Worm (Caenorhabditis elegans) whole organism, young adult: ENCODE results near the gene C06G1.1.

Experiments used
- B0019.2 ChIP-seq: fragments of 200-800 bp; sonication (Bioruptor generic); conservative IDR thresholded peaks from 2 replicates; pipeline ENCODE4 v1.3.6; 2022; ENCODE audit warnings: missing genetic modification reagents, missing genetic modification characterization, missing compliant biosample characterization
- B0261.1 ChIP-seq: sonication (generic microtip); optimal IDR thresholded peaks from 2 replicates; lab custom pipeline; 2016; ENCODE audit warnings: mild to moderate bottlenecking, missing genetic modification characterization, moderate library complexity, missing compliant biosample characterization
- C17E4.6 ChIP-seq: fragments of 200-800 bp; sonication (Bioruptor generic); IDR thresholded peaks from 2 replicates; pipeline ENCODE4 v1.3.6; 2022; ENCODE audit warnings: missing genetic modification reagents, missing genetic modification characterization, missing compliant biosample characterization
- F10E7.11 ChIP-seq: sonication (generic microtip); optimal IDR thresholded peaks from 2 replicates; lab custom pipeline; 2017; ENCODE audit warnings: mild to moderate bottlenecking, missing genetic modification characterization, moderate library complexity, missing compliant biosample characterization
- F55B11.4 ChIP-seq: sonication (generic microtip); optimal IDR thresholded peaks from 2 replicates; lab custom pipeline; 2016; ENCODE audit warnings: missing compliant biosample characterization, missing genetic modification characterization, borderline replicate concordance; ENCODE audit not compliant: insufficient read depth
- F57A8.1 ChIP-seq: fragments of 200-800 bp; sonication (Bioruptor generic); optimal IDR thresholded peaks from 2 replicates; lab custom pipeline; 2018; ENCODE audit warnings: mild to moderate bottlenecking, missing genetic modification characterization, moderate library complexity, missing compliant biosample characterization
- F57C9.4 ChIP-seq: sonication (generic microtip); optimal IDR thresholded peaks from 2 replicates; lab custom pipeline; 2017; ENCODE audit warnings: mild to moderate bottlenecking, missing genetic modification characterization, missing compliant biosample characterization
- K11D2.4 ChIP-seq: fragments of 200-800 bp; sonication (Bioruptor generic); IDR thresholded peaks from 2 replicates; pipeline ENCODE4 v1.3.6; 2022; ENCODE audit warnings: missing genetic modification reagents, missing genetic modification characterization, missing compliant biosample characterization
- K12H6.12 ChIP-seq: fragments of 200-800 bp; sonication (Bioruptor generic); optimal IDR thresholded peaks from 2 replicates; lab custom pipeline; 2018; ENCODE audit warnings: mild to moderate bottlenecking, missing genetic modification characterization, missing compliant biosample characterization
- Y53G8AR.9 ChIP-seq: fragments of 200-800 bp; sonication (Bioruptor generic); conservative IDR thresholded peaks from 2 replicates; pipeline ENCODE4 v1.3.6; 2022; ENCODE audit warnings: missing genetic modification reagents, missing genetic modification characterization, missing compliant biosample characterization
- Y79H2A.3 ChIP-seq: fragments of 200-800 bp; sonication (Bioruptor generic); conservative IDR thresholded peaks from 2 replicates; pipeline ENCODE4 v1.3.6; 2022; ENCODE audit warnings: missing genetic modification reagents, missing genetic modification characterization, missing compliant biosample characterization
- aptf-2 ChIP-seq: fragments of 200-800 bp; sonication (Bioruptor generic); conservative IDR thresholded peaks from 2 replicates; pipeline ENCODE4 v1.3.6; 2022; ENCODE audit warnings: missing genetic modification reagents, missing genetic modification characterization, missing compliant biosample characterization
- aptf-3 ChIP-seq: fragments of 200-800 bp; sonication (Bioruptor generic); IDR thresholded peaks from 2 replicates; pipeline ENCODE4 v1.3.6; 2022; ENCODE audit warnings: missing genetic modification characterization, missing compliant biosample characterization
- bed-1 ChIP-seq: fragments of 200-800 bp; sonication (Bioruptor generic); IDR thresholded peaks from 2 replicates; pipeline ENCODE4 v1.3.6; 2022; ENCODE audit warnings: missing genetic modification reagents, missing genetic modification characterization, missing compliant biosample characterization
- cebp-1 ChIP-seq, 2 experiments: fragments of 200-800 bp in 1 of 2; sonication (Bioruptor generic) in 1 of 2; sonication (generic microtip) in 1 of 2; IDR thresholded peaks in 1 of 2; optimal IDR thresholded peaks in 1 of 2; 2 replicates each; pipeline versions ENCODE4 v1.3.6 to Lab custom; 2017 to 2022; ENCODE audit warnings: missing compliant biosample characterization in 2 of 2, missing genetic modification characterization in 2 of 2, mild to moderate bottlenecking in 1 of 2, missing genetic modification reagents in 1 of 2, moderate library complexity in 1 of 2
- ceh-27 ChIP-seq: fragments of 200-800 bp; sonication (Bioruptor generic); optimal IDR thresholded peaks from 2 replicates; lab custom pipeline; 2018; ENCODE audit warnings: mild to moderate bottlenecking, missing genetic modification characterization, moderate library complexity, missing compliant biosample characterization
- ceh-40 ChIP-seq: fragments of 200-800 bp; sonication (Bioruptor generic); IDR thresholded peaks from 2 replicates; pipeline ENCODE4 v1.3.6; 2022; ENCODE audit warnings: missing genetic modification characterization, missing compliant biosample characterization
- ceh-79 ChIP-seq: sonication (generic microtip); optimal IDR thresholded peaks from 2 replicates; lab custom pipeline; 2017; ENCODE audit warnings: mild to moderate bottlenecking, missing genetic modification characterization, missing compliant biosample characterization
- ceh-91 ChIP-seq: fragments of 200-800 bp; sonication (Bioruptor generic); IDR thresholded peaks from 2 replicates; pipeline ENCODE4 v1.3.6; 2022; ENCODE audit warnings: missing genetic modification reagents, missing genetic modification characterization, missing compliant biosample characterization
- dpff-1 ChIP-seq: sonication (generic microtip); optimal IDR thresholded peaks from 2 replicates; lab custom pipeline; 2017; ENCODE audit warnings: mild to moderate bottlenecking, missing genetic modification characterization, missing compliant biosample characterization
- egrh-3 ChIP-seq: fragments of 200-800 bp; sonication (Bioruptor generic); IDR thresholded peaks from 2 replicates; pipeline ENCODE4 v1.3.6; 2022; ENCODE audit warnings: missing genetic modification reagents, missing genetic modification characterization, missing compliant biosample characterization
- ekl-4 ChIP-seq: fragments of 200-800 bp; sonication (Bioruptor generic); IDR thresholded peaks from 2 replicates; pipeline ENCODE4 v1.3.6; 2022; ENCODE audit warnings: missing genetic modification reagents, missing genetic modification characterization, missing compliant biosample characterization
- hrde-1 ChIP-seq: sonication (generic microtip); optimal IDR thresholded peaks from 2 replicates; lab custom pipeline; 2016; ENCODE audit warnings: missing genetic modification characterization, mild to moderate bottlenecking, missing compliant biosample characterization, moderate library complexity, missing genotype, missing genetic modification reagents, borderline replicate concordance
- let-607 ChIP-seq, 2 experiments: fragments of 200-800 bp in 1 of 2; sonication (Bioruptor generic) in 1 of 2; sonication (generic microtip) in 1 of 2; optimal IDR thresholded peaks; 2 replicates each; lab custom pipeline; 2016 to 2018; ENCODE audit warnings: mild to moderate bottlenecking in 2 of 2, missing compliant biosample characterization in 2 of 2, missing genetic modification characterization in 2 of 2, moderate library complexity in 2 of 2, missing genotype in 1 of 2
- lir-1 ChIP-seq: fragments of 200-800 bp; sonication (Bioruptor generic); conservative IDR thresholded peaks from 2 replicates; pipeline ENCODE4 v1.3.6; 2022; ENCODE audit warnings: missing genetic modification reagents, missing genetic modification characterization, missing compliant biosample characterization
- lsl-1 ChIP-seq: fragments of 200-800 bp; sonication (Bioruptor generic); optimal IDR thresholded peaks from 2 replicates; lab custom pipeline; 2018; ENCODE audit warnings: mild to moderate bottlenecking, missing genetic modification characterization, moderate library complexity, missing compliant biosample characterization
- madf-10 ChIP-seq: sonication (generic microtip); optimal IDR thresholded peaks from 2 replicates; lab custom pipeline; 2016; ENCODE audit warnings: mild to moderate bottlenecking, missing genetic modification characterization, missing compliant biosample characterization
- madf-6 ChIP-seq: fragments of 200-800 bp; sonication (Bioruptor generic); IDR thresholded peaks from 2 replicates; pipeline ENCODE4 v1.3.6; 2022; ENCODE audit warnings: missing genetic modification reagents, missing genetic modification characterization, missing compliant biosample characterization
- madf-8 ChIP-seq: fragments of 200-800 bp; sonication (Bioruptor generic); conservative IDR thresholded peaks from 2 replicates; pipeline ENCODE4 v1.3.6; 2022; ENCODE audit warnings: missing genetic modification reagents, missing genetic modification characterization, missing compliant biosample characterization
- mel-28 ChIP-seq: sonication (generic microtip); optimal IDR thresholded peaks from 2 replicates; lab custom pipeline; 2016; ENCODE audit warnings: borderline replicate concordance, mild to moderate bottlenecking, missing genetic modification characterization, missing compliant biosample characterization
- nfyb-1 ChIP-seq: fragments of 200-800 bp; sonication (Bioruptor generic); IDR thresholded peaks from 2 replicates; pipeline ENCODE4 v1.3.6; 2022; ENCODE audit warnings: missing genetic modification reagents, missing genetic modification characterization, missing compliant biosample characterization
- nhr-179 ChIP-seq: sonication (generic microtip); optimal IDR thresholded peaks from 2 replicates; lab custom pipeline; 2016; ENCODE audit warnings: mild to moderate bottlenecking, missing genetic modification characterization, missing compliant biosample characterization
- nhr-80 ChIP-seq: sonication (generic microtip); optimal IDR thresholded peaks from 2 replicates; lab custom pipeline; 2016; ENCODE audit warnings: missing genetic modification characterization, missing compliant biosample characterization
- pbrm-1 ChIP-seq: fragments of 200-800 bp; sonication (Bioruptor generic); IDR thresholded peaks from 2 replicates; pipeline ENCODE4 v1.3.6; 2022; ENCODE audit warnings: missing genetic modification reagents, missing genetic modification characterization, missing compliant biosample characterization
- pha-4 ChIP-seq: fragments of 150-350 bp; sonication (generic microtip); optimal IDR thresholded peaks from 2 replicates; lab custom pipeline; 2014; ENCODE audit warnings: missing biosample characterization, missing genetic modification reagents, missing genetic modification characterization
- rec-8 ChIP-seq, 2 experiments: sonication (generic microtip); optimal IDR thresholded peaks; 2 replicates each; lab custom pipeline; 2016; ENCODE audit warnings: mild to moderate bottlenecking in 2 of 2, missing genetic modification characterization in 2 of 2, missing genetic modification reagents in 2 of 2, missing genotype in 2 of 2, missing biosample characterization in 1 of 2, missing compliant biosample characterization in 1 of 2, moderate library complexity in 1 of 2
- repo-1 ChIP-seq: sonication (generic microtip); optimal IDR thresholded peaks from 2 replicates; lab custom pipeline; 2017; ENCODE audit warnings: mild to moderate bottlenecking, missing genetic modification characterization, missing compliant biosample characterization
- sea-2 ChIP-seq: fragments of 200-800 bp; sonication (Bioruptor generic); IDR thresholded peaks from 2 replicates; pipeline ENCODE4 v1.3.6; 2022; ENCODE audit warnings: missing genetic modification characterization, missing compliant biosample characterization
- snpc-1.1 ChIP-seq: sonication (generic microtip); optimal IDR thresholded peaks from 2 replicates; lab custom pipeline; 2017; ENCODE audit warnings: missing genetic modification characterization, mild to moderate bottlenecking, missing compliant biosample characterization, antibody characterized with exemption, moderate library complexity, missing genotype, missing genetic modification reagents; ENCODE audit not compliant: insufficient read depth
- snpc-1.3 ChIP-seq: sonication (generic microtip); optimal IDR thresholded peaks from 2 replicates; lab custom pipeline; 2017; ENCODE audit warnings: missing genetic modification characterization, mild to moderate bottlenecking, missing compliant biosample characterization, antibody characterized with exemption, moderate library complexity, missing genotype, missing genetic modification reagents; ENCODE audit not compliant: insufficient read depth
- snpc-3.4 ChIP-seq: sonication (generic microtip); optimal IDR thresholded peaks from 2 replicates; lab custom pipeline; 2017; ENCODE audit warnings: missing genetic modification characterization, mild to moderate bottlenecking, missing compliant biosample characterization, antibody characterized with exemption, moderate library complexity, missing genotype, missing genetic modification reagents
- tbx-9 ChIP-seq: sonication (generic microtip); optimal IDR thresholded peaks from 2 replicates; lab custom pipeline; 2016; ENCODE audit warnings: borderline replicate concordance, missing genetic modification characterization, inconsistent platforms, missing compliant biosample characterization
- zim-3 ChIP-seq: sonication (generic microtip); optimal IDR thresholded peaks from 2 replicates; lab custom pipeline; 2017; ENCODE audit warnings: mild to moderate bottlenecking, missing genetic modification characterization, moderate library complexity, missing compliant biosample characterization
- ztf-18 ChIP-seq: sonication (generic microtip); optimal IDR thresholded peaks from 2 replicates; lab custom pipeline; 2016; ENCODE audit warnings: missing genotype, mild to moderate bottlenecking, missing genetic modification characterization, missing compliant biosample characterization
- ztf-22 ChIP-seq: fragments of 200-800 bp; sonication (Bioruptor generic); optimal IDR thresholded peaks from 2 replicates; lab custom pipeline; 2018; ENCODE audit warnings: mild to moderate bottlenecking, missing genetic modification characterization, moderate library complexity, missing compliant biosample characterization
- ztf-28 ChIP-seq: fragments of 200-800 bp; sonication (Bioruptor generic); IDR thresholded peaks from 2 replicates; pipeline ENCODE4 v1.3.6; 2022; ENCODE audit warnings: missing genetic modification reagents, missing genetic modification characterization, missing compliant biosample characterization

Gene C06G1.1

ce11 chrX:16634708-16635107 lies 1.6 kb downstream of the C06G1.1 start (continued):
- no peak for TF ChIP-seq lsl-1 (GFP tag; lab: Kevin White, UChicago)
- no peak for TF ChIP-seq ceh-91 (GFP tag; lab: Robert Waterston, UW)
- peak; percentile 24 for TF ChIP-seq zim-3 (tag; lab: Kevin White, UChicago)
- peak; percentile 61 for TF ChIP-seq K12H6.12 (tag; lab: Kevin White, UChicago)
- TF ChIP-seq pha-4 (tag; lab: Kevin White, UChicago): no peak
- no peak for TF ChIP-seq F57C9.4
- no peak for TF ChIP-seq dpff-1
- TF ChIP-seq ceh-79 (tag; lab: Kevin White, UChicago): peak; percentile 22
- no peak; the same call in 1 of the 2 replicates for TF ChIP-seq madf-6
- peak; percentile 98 for TF ChIP-seq B0261.1 (tag; lab: Kevin White, UChicago)
- TF ChIP-seq madf-8 (GFP tag; lab: Robert Waterston, UW): 0 out of 2 replicates have a peak, but pooled peaks have one; percentile 9
- TF ChIP-seq nhr-179 (tag; lab: Kevin White, UChicago): peak; percentile 30
- TF ChIP-seq F55B11.4 (tag; lab: Kevin White, UChicago): no peak
- no peak for TF ChIP-seq Y53G8AR.9 (GFP tag; lab: Robert Waterston, UW)
- TF ChIP-seq nhr-80: peak; percentile 36
- no peak for TF ChIP-seq mel-28
- TF ChIP-seq snpc-1.1 (tag; lab: Kevin White, UChicago): peak; percentile 75
- peak; percentile 37; the same call in 1 of the 2 replicates for TF ChIP-seq K11D2.4
- TF ChIP-seq hrde-1 (tag; lab: Kevin White, UChicago): peak; percentile 30
- peak; percentile 82 for TF ChIP-seq madf-10 (tag; lab: Kevin White, UChicago)
- TF ChIP-seq bed-1: no peak
- peak; percentile 60 for TF ChIP-seq lir-1
- TF ChIP-seq pbrm-1 (GFP tag; lab: Robert Waterston, UW): peak; percentile 91
- TF ChIP-seq B0019.2 (GFP tag; lab: Robert Waterston, UW): peak; percentile 36; the same call in 1 of the 2 replicates
- peak; percentile 60 for TF ChIP-seq repo-1 (tag; lab: Kevin White, UChicago)
- peak; percentile 82 for TF ChIP-seq nfyb-1 (GFP tag; lab: Robert Waterston, UW)
- TF ChIP-seq ztf-22 (GFP tag; lab: Kevin White, UChicago): peak; percentile 49
- peak; percentile 38 for TF ChIP-seq F57A8.1 (GFP tag; lab: Kevin White, UChicago)
- TF ChIP-seq aptf-3 (GFP tag; lab: Robert Waterston, UW): no peak
- TF ChIP-seq aptf-2 (GFP tag; lab: Robert Waterston, UW): 0 out of 2 replicates have a peak, but pooled peaks have one; percentile 12
- 0 out of 2 replicates have a peak, but pooled peaks have one; percentile 18 for TF ChIP-seq ztf-28
- peak; percentile 70 for TF ChIP-seq ceh-27
- peak; percentile 73 for TF ChIP-seq cebp-1 (GFP tag; IDR thresholded peaks at IDR 0.05; lab: Robert Waterston, UW)
- peak; percentile 88 for TF ChIP-seq cebp-1 (tag; optimal IDR thresholded peaks at IDR 0.05; lab: Kevin White, UChicago)
- peak; percentile 58; the same call in 1 of the 2 replicates for TF ChIP-seq C17E4.6 (GFP tag; lab: Robert Waterston, UW)
- TF ChIP-seq tbx-9 (tag; lab: Kevin White, UChicago): no peak
- TF ChIP-seq rec-8 (tag; optimal IDR thresholded peaks at IDR 0.05; lab: Kevin White, UChicago): peak; percentile 68 to 71
- 0 out of 2 replicates have a peak, but pooled peaks have one; percentile 29 for TF ChIP-seq ceh-40
- TF ChIP-seq snpc-1.3 (tag; lab: Kevin White, UChicago): peak; percentile 83
- TF ChIP-seq let-607 (tag; optimal IDR thresholded peaks at IDR 0.05; lab: Kevin White, UChicago): peak; percentile 55 to 65
- peak; percentile 55 for TF ChIP-seq snpc-3.4
- TF ChIP-seq Y79H2A.3 (GFP tag; lab: Robert Waterston, UW): no peak
- peak; percentile 81 for TF ChIP-seq ekl-4 (GFP tag; lab: Robert Waterston, UW)
- no peak for TF ChIP-seq sea-2 (GFP tag; lab: Robert Waterston, UW)
- TF ChIP-seq F10E7.11 (tag; lab: Kevin White, UChicago): no peak
- TF ChIP-seq ztf-18 (tag; lab: Kevin White, UChicago): peak; percentile 47
- TF ChIP-seq egrh-3: peak; percentile 54
